Fruit fly (Drosophila melanogaster) whole organism, wandering third instar larva: ENCODE measurements around the gene CG32137.

Experiments
- Abd-B ChIP-seq: fragments of >200 bp; optimal IDR thresholded peaks from 2 replicates; lab custom pipeline; 2017; ENCODE audit warnings: missing biosample characterization, missing genetic modification characterization
- CG32264 ChIP-seq: fragments of 200-800 bp; sonication (Bioruptor generic); optimal IDR thresholded peaks from 2 replicates; lab custom pipeline; 2016; ENCODE audit warnings: missing biosample characterization, missing genetic modification characterization
- CG9705 ChIP-seq: fragments of 200-800 bp; sonication (Bioruptor generic); optimal IDR thresholded peaks from 2 replicates; lab custom pipeline; 2018; ENCODE audit warnings: missing biosample characterization, mild to moderate bottlenecking, missing genetic modification characterization
- Dfd ChIP-seq: fragments of >200 bp; optimal IDR thresholded peaks from 2 replicates; lab custom pipeline; 2017; ENCODE audit warnings: missing biosample characterization, missing genetic modification characterization
- Dif ChIP-seq: fragments of 200-275, 200-300 bp; sonication (Bioruptor generic); optimal IDR thresholded peaks from 2 replicates; lab custom pipeline; 2018; ENCODE audit warnings: missing biosample characterization, missing genetic modification characterization; ENCODE audit not compliant: partially characterized antibody
- GATAd ChIP-seq: sonication (Bioruptor generic); optimal IDR thresholded peaks from 2 replicates; lab custom pipeline; 2016; ENCODE audit warnings: missing biosample characterization, missing genetic modification characterization
- HLH106 ChIP-seq: fragments of 200-800 bp; optimal IDR thresholded peaks from 3 replicates; lab custom pipeline; 2019; ENCODE audit warnings: missing biosample characterization, mild to moderate bottlenecking, missing genetic modification characterization, moderate library complexity
- Hr78 ChIP-seq: fragments of >200 bp; optimal IDR thresholded peaks from 2 replicates; lab custom pipeline; 2017; ENCODE audit warnings: missing biosample characterization, missing genetic modification characterization
- Hr83 ChIP-seq: fragments of 200-300 bp; sonication (Bioruptor generic); optimal IDR thresholded peaks from 2 replicates; lab custom pipeline; 2016; ENCODE audit warnings: missing biosample characterization, mild to moderate bottlenecking, missing genetic modification characterization, moderate library complexity; ENCODE audit not compliant: poor library complexity, severe bottlenecking
- Jra ChIP-seq: sonication (Bioruptor generic); optimal IDR thresholded peaks from 2 replicates; lab custom pipeline; 2016; ENCODE audit warnings: missing biosample characterization, missing genetic modification characterization
- Mio ChIP-seq: sonication (Bioruptor generic); optimal IDR thresholded peaks from 2 replicates; lab custom pipeline; 2016; ENCODE audit warnings: missing biosample characterization, missing genetic modification characterization
- Myc ChIP-seq: fragments of >200 bp; optimal IDR thresholded peaks from 2 replicates; lab custom pipeline; 2017
- N ChIP-seq: fragments of >200 bp; optimal IDR thresholded peaks from 2 replicates; lab custom pipeline; 2018; ENCODE audit warnings: missing biosample characterization, missing external identifiers, missing genetic modification characterization
- OdsH ChIP-seq: fragments of 200-800 bp; sonication (Bioruptor generic); optimal IDR thresholded peaks from 2 replicates; lab custom pipeline; 2016; ENCODE audit warnings: missing biosample characterization, mild to moderate bottlenecking, missing genetic modification characterization
- Rel ChIP-seq, 2 experiments: fragments of 200-800 bp; sonication (Bioruptor generic) in 1 of 2; optimal IDR thresholded peaks; 2 replicates in 1 of 2; 3 replicates in 1 of 2; lab custom pipeline; 2016 to 2019; ENCODE audit warnings: mild to moderate bottlenecking in 2 of 2, missing biosample characterization in 2 of 2, missing genetic modification characterization in 2 of 2, moderate library complexity in 1 of 2
- Sp1 ChIP-seq: fragments of 200-800 bp; sonication (Bioruptor generic); optimal IDR thresholded peaks from 3 replicates; lab custom pipeline; 2019; ENCODE audit warnings: missing biosample characterization, mild to moderate bottlenecking, missing genetic modification characterization, moderate library complexity
- Vsx2 ChIP-seq: fragments of 200-300, 225-300 bp; sonication (Bioruptor generic); optimal IDR thresholded peaks from 2 replicates; lab custom pipeline; 2018; ENCODE audit warnings: missing biosample characterization, missing genetic modification characterization; ENCODE audit not compliant: partially characterized antibody
- br ChIP-seq: fragments of 200-800 bp; sonication (Bioruptor generic); optimal IDR thresholded peaks from 2 replicates; lab custom pipeline; 2016; ENCODE audit warnings: missing biosample characterization, missing genetic modification characterization
- brk ChIP-seq: fragments of 200-800 bp; sonication (Bioruptor generic); optimal IDR thresholded peaks from 2 replicates; lab custom pipeline; 2016; ENCODE audit warnings: missing biosample characterization, mild to moderate bottlenecking, missing genetic modification characterization
- dl ChIP-seq, 2 experiments: fragments of 175-275, 200-275 bp in 1 of 2; fragments of 200-275 bp in 1 of 2; sonication (Bioruptor generic); optimal IDR thresholded peaks; lab custom pipeline; 2018; ENCODE audit warnings: mild to moderate bottlenecking in 2 of 2, missing biosample characterization in 2 of 2, missing genetic modification characterization in 2 of 2, moderate library complexity in 2 of 2; ENCODE audit not compliant: partially characterized antibody in 2 of 2, insufficient read depth in 1 of 2
- dmrt93B ChIP-seq: fragments of 200-800 bp; sonication (Bioruptor generic); optimal IDR thresholded peaks from 2 replicates; lab custom pipeline; 2018; ENCODE audit warnings: missing biosample characterization, mild to moderate bottlenecking, missing genetic modification characterization
- dsf ChIP-seq: sonication (Bioruptor generic); optimal IDR thresholded peaks from 2 replicates; lab custom pipeline; 2016; ENCODE audit warnings: missing biosample characterization, missing genetic modification characterization, borderline replicate concordance
- ey ChIP-seq: fragments of 200-800 bp; sonication (Bioruptor generic); optimal IDR thresholded peaks from 2 replicates; lab custom pipeline; 2016; ENCODE audit warnings: missing biosample characterization, missing genetic modification characterization
- foxo ChIP-seq, 2 experiments: fragments of 200-800 bp; sonication (Bioruptor generic); optimal IDR thresholded peaks; 2 replicates in 1 of 2; 3 replicates in 1 of 2; lab custom pipeline; 2016 to 2017; ENCODE audit warnings: missing biosample characterization in 2 of 2, missing genetic modification characterization in 2 of 2
- fru ChIP-seq: fragments of 200-800 bp; sonication (Bioruptor generic); optimal IDR thresholded peaks from 3 replicates; lab custom pipeline; 2016; ENCODE audit warnings: missing biosample characterization, mild to moderate bottlenecking, missing genetic modification characterization
- h ChIP-seq: fragments of 200-800 bp; sonication (Bioruptor generic); optimal IDR thresholded peaks from 3 replicates; lab custom pipeline; 2016; ENCODE audit warnings: missing biosample characterization, mild to moderate bottlenecking, missing genetic modification characterization
- lola ChIP-seq: fragments of >200 bp; optimal IDR thresholded peaks from 2 replicates; lab custom pipeline; 2017; ENCODE audit warnings: missing biosample characterization, missing genetic modification characterization
- pan ChIP-seq: fragments of >200 bp; optimal IDR thresholded peaks from 2 replicates; lab custom pipeline; 2017
- psq ChIP-seq: fragments of 200-800 bp; sonication (Bioruptor generic); optimal IDR thresholded peaks from 3 replicates; lab custom pipeline; 2017; ENCODE audit warnings: missing biosample characterization, mild to moderate bottlenecking, missing genetic modification characterization, moderate library complexity
- rgr ChIP-seq: fragments of 200-800 bp; sonication (Bioruptor generic); optimal IDR thresholded peaks from 3 replicates; lab custom pipeline; 2016; ENCODE audit warnings: missing biosample characterization, mild to moderate bottlenecking, missing genetic modification characterization
- sage ChIP-seq: fragments of 200-800 bp; sonication (Bioruptor generic); optimal IDR thresholded peaks from 2 replicates; lab custom pipeline; 2016; ENCODE audit warnings: missing biosample characterization, mild to moderate bottlenecking, missing genetic modification characterization
- sv ChIP-seq: fragments of 200-800 bp; sonication (Bioruptor generic); optimal IDR thresholded peaks from 3 replicates; lab custom pipeline; 2016; ENCODE audit warnings: missing biosample characterization, missing genetic modification characterization
- tai ChIP-seq: sonication (Bioruptor generic); optimal IDR thresholded peaks from 2 replicates; lab custom pipeline; 2016; ENCODE audit warnings: missing biosample characterization, missing genetic modification characterization
- usp ChIP-seq: fragments of >200 bp; optimal IDR thresholded peaks from 2 replicates; lab custom pipeline; 2017; ENCODE audit warnings: missing biosample characterization, missing genetic modification characterization
- woc ChIP-seq: sonication (Bioruptor generic); optimal IDR thresholded peaks from 2 replicates; lab custom pipeline; 2016; ENCODE audit warnings: missing biosample characterization, mild to moderate bottlenecking, missing genetic modification characterization

The CG32137 gene

dm6 chr3L:13928769-13929594, 10.1 kb upstream of the CG32137 start, which contains the start of the genes CG8833 and DCTN1-p150:
Gene CG8833, minus strand, starts transcription at chr3L:13929000.
Gene DCTN1-p150, plus strand, starts transcription at chr3L:13929387.
- peak; percentile 2 for TF ChIP-seq CG9705 (GFP tag; lab: Kevin White, UChicago)
- no peak for TF ChIP-seq OdsH
- peak; percentile 27 for TF ChIP-seq ey (GFP tag; lab: Kevin White, UChicago)
- peak; percentile 51 for TF ChIP-seq woc
- no peak for TF ChIP-seq CG32264
- peak; percentile 35 for TF ChIP-seq HLH106 (tag; lab: Kevin White, UChicago)
- TF ChIP-seq h (GFP tag; lab: Kevin White, UChicago) = no peak
- peak; percentile 62 for TF ChIP-seq Hr83
- TF ChIP-seq fru (GFP tag; lab: Kevin White, UChicago) = no peak
- TF ChIP-seq psq (GFP tag; lab: Kevin White, UChicago) = peak; percentile 43
- peak; percentile 8 for TF ChIP-seq Myc (lab: Kevin White, UChicago)

dm6 chr3L:13934902-13935301, 4.1 kb upstream of the CG32137 start:
- no peak for TF ChIP-seq tai (GFP tag; lab: Kevin White, UChicago)
- no peak for TF ChIP-seq dmrt93B (GFP tag; lab: Kevin White, UChicago)
- TF ChIP-seq psq (GFP tag; lab: Kevin White, UChicago) = no peak
- TF ChIP-seq GATAd (GFP tag; lab: Kevin White, UChicago) = no peak
- TF ChIP-seq brk (GFP tag; lab: Kevin White, UChicago) = no peak
- no peak for TF ChIP-seq h (GFP tag; lab: Kevin White, UChicago)
- no peak for TF ChIP-seq dl (GFP tag; optimal IDR thresholded peaks at IDR 0.05; lab: Kevin White, UChicago; ENCODE audit: insufficient read depth in 1 of 2, partially characterized antibody in 2 of 2)
- no peak for TF ChIP-seq sage
- TF ChIP-seq pan (lab: Kevin White, UChicago) = no peak
- TF ChIP-seq lola (GFP tag; lab: Kevin White, UChicago) = no peak
- no peak for TF ChIP-seq woc
- no peak for TF ChIP-seq foxo (GFP tag; optimal IDR thresholded peaks at IDR 0.05; lab: Kevin White, UChicago)
- no peak for TF ChIP-seq OdsH
- TF ChIP-seq sv (GFP tag; lab: Kevin White, UChicago) = no peak
- no peak for TF ChIP-seq usp (GFP tag; lab: Kevin White, UChicago)

DNA sequence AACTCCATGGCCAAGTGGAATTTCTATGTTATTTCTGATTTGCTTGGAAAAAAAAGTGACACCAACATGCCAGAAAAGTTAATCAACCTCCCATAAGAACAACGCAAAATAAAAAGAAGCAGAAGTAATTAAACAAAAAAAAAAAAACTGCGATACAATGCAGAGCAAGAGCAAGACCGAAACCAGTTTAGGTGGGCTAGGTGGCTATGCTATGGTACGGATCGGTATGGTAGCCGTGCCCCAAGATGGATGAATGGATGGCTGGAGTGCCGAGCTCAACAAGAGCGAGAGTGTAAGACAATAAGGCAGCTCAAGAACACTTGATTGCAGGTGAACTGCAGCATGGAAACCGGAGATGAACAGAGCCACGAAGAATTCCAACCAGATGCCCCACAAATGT, 2.3 kb upstream of the CG32137 start:
- no peak for TF ChIP-seq GATAd (GFP tag; lab: Kevin White, UChicago)
- no peak for TF ChIP-seq Rel (GFP tag; optimal IDR thresholded peaks at IDR 0.05; lab: Kevin White, UChicago)
- TF ChIP-seq Rel (tag; optimal IDR thresholded peaks at IDR 0.05; lab: Kevin White, UChicago) = no peak
- TF ChIP-seq ey (GFP tag; lab: Kevin White, UChicago) = no peak
- TF ChIP-seq pan (lab: Kevin White, UChicago) = no peak
- TF ChIP-seq woc = no peak
- TF ChIP-seq, all 38 proteins: peak for 0

DNA sequence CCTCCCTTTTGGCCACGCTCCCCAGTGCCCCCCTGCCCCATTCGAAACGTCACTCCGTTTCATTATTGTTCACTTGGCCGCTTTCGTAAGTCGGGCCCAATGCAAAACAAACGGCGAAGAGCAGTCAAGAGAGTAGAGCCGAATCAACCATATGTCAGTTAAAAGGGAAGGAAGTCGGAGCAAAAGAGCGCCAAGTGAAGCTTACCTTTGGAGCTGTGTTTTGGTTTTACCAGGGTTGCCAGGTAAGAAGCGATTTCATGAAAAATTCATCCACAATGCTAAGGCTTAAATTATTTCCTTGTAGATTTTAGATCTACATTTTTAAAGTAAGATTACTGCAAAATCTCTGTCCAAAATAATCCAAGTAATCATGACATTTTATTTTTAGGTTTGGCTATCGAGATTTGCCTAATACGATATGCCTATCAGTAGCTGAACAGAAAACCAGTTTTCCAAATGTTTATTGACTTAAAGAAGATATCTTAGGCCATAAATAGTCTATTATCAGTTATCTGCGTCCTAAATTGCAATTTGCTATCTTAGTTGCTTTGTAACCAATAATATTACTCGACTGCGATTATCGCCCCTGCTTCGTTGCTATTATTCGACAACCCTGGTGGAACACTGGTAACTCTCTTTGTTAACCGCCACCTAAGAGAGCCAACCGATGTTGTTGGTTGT, 440 bp upstream of the CG32137 start:
- TF ChIP-seq OdsH = peak; percentile 89
- peak; percentile 91 for TF ChIP-seq psq (GFP tag; lab: Kevin White, UChicago)
- peak; percentile 94 for TF ChIP-seq ey (GFP tag; lab: Kevin White, UChicago)
- TF ChIP-seq rgr = peak; percentile 82
- TF ChIP-seq dmrt93B (GFP tag; lab: Kevin White, UChicago) = peak; percentile 93
- no peak for TF ChIP-seq lola (GFP tag; lab: Kevin White, UChicago)
- no peak for TF ChIP-seq N
- TF ChIP-seq Dif (GFP tag; lab: Kevin White, UChicago) = peak; percentile 71
- peak; percentile 96 for TF ChIP-seq Sp1 (GFP tag; lab: Kevin White, UChicago)
- TF ChIP-seq Myc (lab: Kevin White, UChicago) = no peak
- no peak for TF ChIP-seq Vsx2
- TF ChIP-seq Abd-B (GFP tag; lab: Kevin White, UChicago) = no peak
- peak in 1 of 2 experiments; percentile 51 for TF ChIP-seq dl (GFP tag; optimal IDR thresholded peaks at IDR 0.05; lab: Kevin White, UChicago; ENCODE audit: insufficient read depth in 1 of 2, partially characterized antibody in 2 of 2)
- TF ChIP-seq Hr83 = peak; percentile 64
- peak; percentile 40 for TF ChIP-seq dsf
- TF ChIP-seq h (GFP tag; lab: Kevin White, UChicago) = peak; percentile 92
- TF ChIP-seq Jra (GFP tag; lab: Kevin White, UChicago) = peak; percentile 58
- peak; percentile 62 for TF ChIP-seq sage
- peak; percentile 93 for TF ChIP-seq HLH106 (tag; lab: Kevin White, UChicago)
- TF ChIP-seq brk (GFP tag; lab: Kevin White, UChicago) = peak; percentile 41
- TF ChIP-seq Hr78 (GFP tag; lab: Kevin White, UChicago) = no peak
- peak; percentile 31 to 92 for TF ChIP-seq foxo (GFP tag; optimal IDR thresholded peaks at IDR 0.05; lab: Kevin White, UChicago)
- TF ChIP-seq sv (GFP tag; lab: Kevin White, UChicago) = peak; percentile 90
- TF ChIP-seq usp (GFP tag; lab: Kevin White, UChicago) = no peak
- TF ChIP-seq Rel (GFP tag; optimal IDR thresholded peaks at IDR 0.05; lab: Kevin White, UChicago) = no peak
- no peak for TF ChIP-seq Rel (tag; optimal IDR thresholded peaks at IDR 0.05; lab: Kevin White, UChicago)
- no peak for TF ChIP-seq Dfd
- TF ChIP-seq tai (GFP tag; lab: Kevin White, UChicago) = no peak
- TF ChIP-seq fru (GFP tag; lab: Kevin White, UChicago) = peak; percentile 93
- TF ChIP-seq br (GFP tag; lab: Kevin White, UChicago) = peak; percentile 93
- peak; percentile 65 for TF ChIP-seq GATAd (GFP tag; lab: Kevin White, UChicago)
- TF ChIP-seq CG32264 = no peak
- peak; percentile 42 for TF ChIP-seq Mio
- peak; percentile 92 for TF ChIP-seq CG9705 (GFP tag; lab: Kevin White, UChicago)
